Worm (Caenorhabditis elegans): ENCODE results near the gene F58H1.7.

F58H1.7 gene

DNA sequence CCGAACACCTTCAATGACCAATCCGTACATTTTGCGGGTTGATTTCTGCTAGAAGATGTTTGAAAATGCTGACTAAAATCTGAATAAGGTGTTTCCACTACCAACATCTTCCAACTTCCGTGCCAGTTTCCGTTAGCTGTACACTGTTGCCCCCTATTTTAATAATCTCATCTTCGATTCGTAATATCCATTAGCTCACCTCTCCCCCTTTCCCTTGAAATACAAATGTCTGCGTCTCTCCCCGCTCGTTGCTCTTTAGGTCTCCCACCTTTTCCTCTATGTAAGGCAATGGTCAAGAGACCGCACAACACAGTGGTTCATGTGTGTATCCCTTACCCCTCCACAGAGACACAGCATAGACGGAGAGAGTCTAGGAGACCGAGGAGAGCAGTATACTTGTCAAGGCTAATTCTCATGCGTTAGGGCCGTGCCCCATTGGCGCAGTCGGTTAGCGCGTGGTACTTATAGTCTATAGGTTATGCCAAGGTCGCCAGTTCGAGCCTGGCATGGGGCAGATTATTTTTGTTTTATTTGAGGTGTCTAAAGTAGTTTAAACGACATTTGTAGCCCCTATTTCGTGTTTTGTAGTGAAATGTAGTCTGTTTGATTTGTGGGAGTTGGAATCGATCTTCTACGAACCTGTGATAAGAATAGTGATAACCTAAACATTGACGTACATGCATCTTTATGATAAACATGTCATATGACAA lies 37.3 kb upstream of the F58H1.7 start, which contains the start of gene gcy-33 (continued):
- TF ChIP-seq unc-130 (GFP tag; optimal IDR thresholded peaks at IDR 0.05) = peak; percentile 72
- peak; percentile 91 for TF ChIP-seq madf-3 (GFP tag; IDR thresholded peaks at IDR 0.05)
- TF ChIP-seq dpl-1 (GFP tag; optimal IDR thresholded peaks at IDR 0.05) = no peak
- peak; percentile 92 for TF ChIP-seq Y56A3A.18 (GFP tag; IDR thresholded peaks at IDR 0.05)
- TF ChIP-seq zim-3 (tag; optimal IDR thresholded peaks at IDR 0.05) = peak; percentile 92
- TF ChIP-seq xnd-1 (tag; optimal IDR thresholded peaks at IDR 0.05) = no peak
- TF ChIP-seq nfya-2 (GFP tag; IDR thresholded peaks at IDR 0.05) = no peak
- peak; percentile 64 for TF ChIP-seq attf-5 (GFP tag; optimal IDR thresholded peaks at IDR 0.05)
- TF ChIP-seq hrde-1 (tag; optimal IDR thresholded peaks at IDR 0.05; ENCODE audit: borderline replicate concordance) = peak; percentile 83
- peak; percentile 91 for TF ChIP-seq B0336.3 (GFP tag; IDR thresholded peaks at IDR 0.05)
- TF ChIP-seq mcd-1 (GFP tag; IDR thresholded peaks at IDR 0.05) = peak; percentile 80
- peak; percentile 46; the same call in 1 of the 2 replicates for TF ChIP-seq hmg-20 (GFP tag; IDR thresholded peaks at IDR 0.05)
- peak; percentile 83 for TF ChIP-seq F57A8.1 (GFP tag; optimal IDR thresholded peaks at IDR 0.05)
- peak; percentile 87 for TF ChIP-seq snpc-1.3 (tag; optimal IDR thresholded peaks at IDR 0.05; ENCODE audit: insufficient read depth)
- TF ChIP-seq hlh-12 (tag; optimal IDR thresholded peaks at IDR 0.05) = peak; percentile 64
- TF ChIP-seq ceh-91 (GFP tag; IDR thresholded peaks at IDR 0.05) = no peak
- TF ChIP-seq B0019.2 (GFP tag; conservative IDR thresholded peaks at IDR 0.05) = no peak
- no peak for TF ChIP-seq sdz-38 (tag; optimal IDR thresholded peaks at IDR 0.05)
- TF ChIP-seq hsf-1 (GFP tag; IDR thresholded peaks at IDR 0.05) = peak; percentile 68
- peak; percentile 92 for TF ChIP-seq atf-7 (tag; optimal IDR thresholded peaks at IDR 0.05)
- peak; percentile 79 for TF ChIP-seq ceh-100 (GFP tag; IDR thresholded peaks at IDR 0.05)
- TF ChIP-seq pbrm-1 (GFP tag; IDR thresholded peaks at IDR 0.05) = peak; percentile 82
- peak; percentile 86 for TF ChIP-seq ceh-27 (GFP tag; optimal IDR thresholded peaks at IDR 0.05)
- TF ChIP-seq lsy-27 (tag; optimal IDR thresholded peaks at IDR 0.05; ENCODE audit: borderline replicate concordance, insufficient read depth) = peak; percentile 64
- no peak for TF ChIP-seq aptf-2 (GFP tag; conservative IDR thresholded peaks at IDR 0.05)
- peak; percentile 28; the same call in 1 of the 2 replicates for TF ChIP-seq Y67H2A.10 (GFP tag; conservative IDR thresholded peaks at IDR 0.05)
- peak; percentile 89 for TF ChIP-seq madf-10 (tag; optimal IDR thresholded peaks at IDR 0.05)
- peak; percentile 72 for TF ChIP-seq B0035.1 (tag; optimal IDR thresholded peaks at IDR 0.05)
- TF ChIP-seq ekl-4 (GFP tag; IDR thresholded peaks at IDR 0.05) = peak; percentile 91
- peak; percentile 77 for TF ChIP-seq ztf-25 (GFP tag; IDR thresholded peaks at IDR 0.05)
- TF ChIP-seq egrh-3 (GFP tag; IDR thresholded peaks at IDR 0.05) = peak; percentile 43; the same call in 1 of the 2 replicates
- TF ChIP-seq ama-1 (optimal IDR thresholded peaks at IDR 0.05) = no peak
- peak; percentile 13 to 80 for TF ChIP-seq ama-1 (GFP tag; optimal IDR thresholded peaks at IDR 0.05)
- no peak for TF ChIP-seq nfya-1 (tag; optimal IDR thresholded peaks at IDR 0.05; ENCODE audit: borderline replicate concordance, insufficient read depth)
- no peak for TF ChIP-seq hlh-26 (GFP tag; conservative IDR thresholded peaks at IDR 0.05)
- no peak for TF ChIP-seq egl-18 (GFP tag; IDR thresholded peaks at IDR 0.05)
- TF ChIP-seq ztf-6 (GFP tag; IDR thresholded peaks at IDR 0.05) = peak; percentile 63; the same call in 1 of the 2 replicates
- peak; percentile 85; the same call in 1 of the 2 replicates for TF ChIP-seq cebp-2 (GFP tag; IDR thresholded peaks at IDR 0.05)
- TF ChIP-seq ztf-3 (GFP tag; optimal IDR thresholded peaks at IDR 0.05) = no peak
- TF ChIP-seq zfh-2 (GFP tag; conservative IDR thresholded peaks at IDR 0.05) = no peak
- peak; percentile 46 for TF ChIP-seq mes-4 (tag; optimal IDR thresholded peaks at IDR 0.05)
- TF ChIP-seq lag-1 (GFP tag; IDR thresholded peaks at IDR 0.05) = peak; percentile 85; the same call in 1 of the 2 replicates
- peak; percentile 75 for TF ChIP-seq tlf-1 (GFP tag; optimal IDR thresholded peaks at IDR 0.05)
- TF ChIP-seq hmg-1.2 (GFP tag; IDR thresholded peaks at IDR 0.05) = peak; percentile 83
- TF ChIP-seq B0261.1 (tag; optimal IDR thresholded peaks at IDR 0.05) = peak; percentile 95
- TF ChIP-seq let-607 (tag; optimal IDR thresholded peaks at IDR 0.05) = peak; percentile 41 to 76
- TF ChIP-seq him-1 (tag; optimal IDR thresholded peaks at IDR 0.05) = peak; percentile 93
